Fruit fly (Drosophila melanogaster) whole organism, embryonic: Measurements from ENCODE around the gene MTF-1.

ENCODE experiments used
- Blimp-1 ChIP-seq: fragments of 200-800 bp; sonication (Bioruptor generic); optimal IDR thresholded peaks from 3 replicates; lab custom pipeline; 2018; ENCODE audit warnings: missing biosample characterization, missing genetic modification characterization, mild to moderate bottlenecking, moderate library complexity, missing genetic modification reagents
- CG10147 ChIP-seq: fragments of 200-800 bp; sonication (Bioruptor generic); optimal IDR thresholded peaks from 2 replicates; lab custom pipeline; 2019; ENCODE audit warnings: missing biosample characterization, mild to moderate bottlenecking, missing genetic modification characterization, moderate library complexity
- CG10274 ChIP-seq: fragments of 200-800 bp; sonication (Bioruptor generic); optimal IDR thresholded peaks from 3 replicates; lab custom pipeline; 2017; ENCODE audit warnings: missing biosample characterization, mild to moderate bottlenecking, missing genetic modification characterization
- CG11456 ChIP-seq: fragments of 200-800 bp; sonication (Bioruptor generic); IDR thresholded peaks from 3 replicates; pipeline ENCODE4 v1.3.6; 2022; ENCODE audit warnings: missing biosample characterization, missing genetic modification characterization
- CG1233 ChIP-seq: fragments of 200-800 bp; sonication (Bioruptor generic); optimal IDR thresholded peaks from 4 replicates; lab custom pipeline; 2018; ENCODE audit warnings: missing biosample characterization, mild to moderate bottlenecking, missing genetic modification characterization
- CG12744 ChIP-seq: fragments of 200-800 bp; sonication (Bioruptor generic); optimal IDR thresholded peaks from 2 replicates; lab custom pipeline; 2016; ENCODE audit warnings: missing biosample characterization, missing genetic modification characterization
- CG15479 ChIP-seq: fragments of 200-800 bp; sonication (Bioruptor generic); optimal IDR thresholded peaks from 3 replicates; lab custom pipeline; 2019; ENCODE audit warnings: missing biosample characterization, mild to moderate bottlenecking, missing genetic modification characterization, moderate library complexity
- CG18476 ChIP-seq: fragments of 200-800 bp; sonication (Bioruptor generic); optimal IDR thresholded peaks from 2 replicates; lab custom pipeline; 2016; ENCODE audit warnings: missing biosample characterization, mild to moderate bottlenecking, missing genetic modification characterization
- CG18599 ChIP-seq: fragments of 200-800 bp; sonication (Bioruptor generic); optimal IDR thresholded peaks from 3 replicates; lab custom pipeline; 2017; ENCODE audit warnings: missing biosample characterization, missing genetic modification characterization, mild to moderate bottlenecking, moderate library complexity, missing genetic modification reagents
- CG2199 ChIP-seq: fragments of 200-800 bp; sonication (Bioruptor generic); IDR thresholded peaks from 3 replicates; pipeline ENCODE4 v1.3.6; 2022; ENCODE audit warnings: missing biosample characterization, missing genetic modification characterization
- CG2712 ChIP-seq: fragments of 200-800 bp; optimal IDR thresholded peaks from 3 replicates; lab custom pipeline; 2019; ENCODE audit warnings: missing biosample characterization, mild to moderate bottlenecking, missing genetic modification characterization, moderate library complexity
- CG30403 ChIP-seq: fragments of 200-800 bp; sonication (Bioruptor generic); optimal IDR thresholded peaks from 3 replicates; lab custom pipeline; 2016; ENCODE audit warnings: missing biosample characterization, missing genetic modification characterization
- CG3407 ChIP-seq: fragments of 200-800 bp; sonication (Bioruptor generic); optimal IDR thresholded peaks from 2 replicates; lab custom pipeline; 2018; ENCODE audit warnings: missing biosample characterization, mild to moderate bottlenecking, missing genetic modification characterization
- CG42726 ChIP-seq: fragments of 200-800 bp; sonication (Bioruptor generic); IDR thresholded peaks from 2 replicates; pipeline ENCODE4 v1.3.6; 2022; ENCODE audit warnings: missing biosample characterization, missing genetic modification characterization; ENCODE audit not compliant: partially characterized antibody
- CG43689 ChIP-seq: fragments of 200-800 bp; sonication (Bioruptor generic); IDR thresholded peaks from 2 replicates; pipeline ENCODE4 v1.3.6; 2022; ENCODE audit warnings: missing biosample characterization, missing genetic modification characterization
- CG8359 ChIP-seq: fragments of 200-800 bp; sonication (Bioruptor generic); optimal IDR thresholded peaks from 2 replicates; lab custom pipeline; 2017; ENCODE audit warnings: missing biosample characterization, mild to moderate bottlenecking, missing genetic modification characterization, borderline replicate concordance
- Camta ChIP-seq: fragments of 200-800 bp; sonication (Bioruptor generic); optimal IDR thresholded peaks from 2 replicates; lab custom pipeline; 2016; ENCODE audit warnings: missing biosample characterization, missing genetic modification characterization
- Dip3 ChIP-seq: fragments of 200-800 bp; sonication (Bioruptor generic); optimal IDR thresholded peaks from 3 replicates; lab custom pipeline; 2016; ENCODE audit warnings: missing biosample characterization, missing genetic modification characterization
- HmgD ChIP-seq: fragments of 200-800 bp; sonication (Bioruptor generic); optimal IDR thresholded peaks from 3 replicates; lab custom pipeline; 2016; ENCODE audit warnings: missing biosample characterization, missing genetic modification characterization
- Hr39 ChIP-seq: fragments of >200 bp; optimal IDR thresholded peaks from 2 replicates; lab custom pipeline; 2017
- Lpt ChIP-seq: fragments of >200 bp; optimal IDR thresholded peaks from 2 replicates; lab custom pipeline; 2018; ENCODE audit warnings: missing biosample characterization, missing genetic modification characterization
- Med ChIP-seq: fragments of 200-800 bp; sonication (Bioruptor generic); peaks from one replicate; lab custom pipeline; 2016; ENCODE audit warnings: missing biosample characterization, missing genetic modification characterization, mild to moderate bottlenecking, inconsistent platforms, moderate library complexity
- NC2β ChIP-seq: fragments of 200-800 bp; sonication (Bioruptor generic); optimal IDR thresholded peaks from 2 replicates; lab custom pipeline; 2016; ENCODE audit warnings: missing biosample characterization, missing genetic modification characterization
- Oaz ChIP-seq: fragments of 200-800 bp; sonication (Bioruptor generic); IDR thresholded peaks from 2 replicates; pipeline ENCODE4 v1.3.6; 2022; ENCODE audit warnings: missing biosample characterization, missing genetic modification characterization
- Tbp ChIP-seq: fragments of >200 bp; optimal IDR thresholded peaks from 2 replicates; lab custom pipeline; 2018; ENCODE audit warnings: missing biosample characterization, missing genetic modification characterization
- Trl ChIP-seq, 3 experiments: fragments of >200 bp in 2 of 3; fragments of 200-800 bp in 1 of 3; sonication (Bioruptor generic) in 1 of 3; optimal IDR thresholded peaks; 2 replicates in 1 of 3; 3 replicates in 2 of 3; lab custom pipeline; 2016 to 2017; ENCODE audit warnings: missing biosample characterization in 1 of 3, missing genetic modification characterization in 1 of 3
- ab ChIP-seq: fragments of 200-800 bp; sonication (Bioruptor generic); optimal IDR thresholded peaks from 2 replicates; lab custom pipeline; 2016; ENCODE audit warnings: missing biosample characterization, missing genetic modification characterization
- chinmo ChIP-seq: fragments of 200-800 bp; sonication (Bioruptor generic); IDR thresholded peaks from 4 replicates; pipeline ENCODE4 v1.3.6; 2022; ENCODE audit warnings: missing biosample characterization, missing genetic modification characterization; ENCODE audit not compliant: partially characterized antibody
- ci ChIP-seq: fragments of 200-800 bp; sonication (Bioruptor generic); IDR thresholded peaks from 3 replicates; pipeline ENCODE4 v1.3.6; 2022; ENCODE audit warnings: missing biosample characterization, missing genetic modification characterization
- dysf ChIP-seq: fragments of 200-800 bp; sonication (Bioruptor generic); IDR thresholded peaks from 3 replicates; pipeline ENCODE4 v1.3.6; 2022; ENCODE audit warnings: missing biosample characterization, missing genetic modification characterization
- exex ChIP-seq: fragments of 200-800 bp; sonication (Bioruptor generic); optimal IDR thresholded peaks from 4 replicates; lab custom pipeline; 2018; ENCODE audit warnings: missing biosample characterization, mild to moderate bottlenecking, missing genetic modification characterization, moderate library complexity
- ftz-f1 ChIP-seq: fragments of 200-800 bp; sonication (Bioruptor generic); optimal IDR thresholded peaks from 2 replicates; lab custom pipeline; 2016; ENCODE audit warnings: missing biosample characterization, missing genetic modification characterization
- gcm ChIP-seq: fragments of 200-800 bp; sonication (Bioruptor generic); optimal IDR thresholded peaks from 2 replicates; lab custom pipeline; 2019; ENCODE audit warnings: missing biosample characterization, mild to moderate bottlenecking, missing genetic modification characterization, moderate library complexity
- jing ChIP-seq: fragments of 200-800 bp; sonication (Bioruptor generic); optimal IDR thresholded peaks from 2 replicates; lab custom pipeline; 2018; ENCODE audit warnings: missing biosample characterization, mild to moderate bottlenecking, missing genetic modification characterization
- kah ChIP-seq: fragments of 200-800 bp; sonication (Bioruptor generic); optimal IDR thresholded peaks from 2 replicates; lab custom pipeline; 2018; ENCODE audit warnings: missing biosample characterization, mild to moderate bottlenecking, missing genetic modification characterization
- lmd ChIP-seq: fragments of 200-800 bp; sonication (Bioruptor generic); IDR thresholded peaks from 2 replicates; pipeline ENCODE4 v1.3.6; 2022; ENCODE audit warnings: missing biosample characterization, missing genetic modification characterization
- mirr ChIP-seq: fragments of 200-800 bp; sonication (Bioruptor generic); optimal IDR thresholded peaks from 3 replicates; lab custom pipeline; 2018; ENCODE audit warnings: missing biosample characterization, mild to moderate bottlenecking, missing genetic modification characterization
- odd ChIP-seq: fragments of 200-800 bp; sonication (Bioruptor generic); optimal IDR thresholded peaks from 2 replicates; lab custom pipeline; 2017; ENCODE audit warnings: missing biosample characterization, mild to moderate bottlenecking, missing genetic modification characterization
- peb ChIP-seq: fragments of 200-800 bp; sonication (Bioruptor generic); IDR thresholded peaks from 2 replicates; pipeline ENCODE4 v1.3.6; 2022; ENCODE audit warnings: missing biosample characterization, missing genetic modification characterization
- pfk ChIP-seq: fragments of 200-800 bp; sonication (Bioruptor generic); optimal IDR thresholded peaks from 2 replicates; lab custom pipeline; 2018; ENCODE audit warnings: missing biosample characterization, mild to moderate bottlenecking, missing genetic modification characterization, moderate library complexity
- repo ChIP-seq: fragments of 200-800 bp; sonication (Bioruptor generic); optimal IDR thresholded peaks from 2 replicates; lab custom pipeline; 2016; ENCODE audit warnings: missing biosample characterization, missing genetic modification characterization
- ro ChIP-seq: fragments of 200-800 bp; sonication (Bioruptor generic); IDR thresholded peaks from 2 replicates; pipeline ENCODE4 v1.3.6; 2022; ENCODE audit warnings: missing biosample characterization, missing genetic modification characterization
- schlank ChIP-seq: fragments of 200-800 bp; sonication (Bioruptor generic); optimal IDR thresholded peaks from 2 replicates; lab custom pipeline; 2018; ENCODE audit warnings: missing biosample characterization, mild to moderate bottlenecking, missing genetic modification characterization
- slbo ChIP-seq: fragments of 200-800 bp; sonication (Bioruptor generic); IDR thresholded peaks from 2 replicates; pipeline ENCODE4 v1.3.6; 2022; ENCODE audit warnings: missing biosample characterization, missing genetic modification characterization
- stc ChIP-seq: fragments of 200-800 bp; sonication (Bioruptor generic); IDR thresholded peaks from 2 replicates; pipeline ENCODE4 v1.3.6; 2022; ENCODE audit warnings: missing biosample characterization, missing genetic modification characterization
- tna ChIP-seq: fragments of 200-800 bp; sonication (Bioruptor generic); IDR thresholded peaks from 2 replicates; pipeline ENCODE4 v1.3.6; 2022; ENCODE audit warnings: missing biosample characterization, missing genetic modification characterization; ENCODE audit not compliant: partially characterized antibody
- toy ChIP-seq: fragments of 200-800 bp; sonication (Bioruptor generic); IDR thresholded peaks from 2 replicates; pipeline ENCODE4 v1.3.6; 2022; ENCODE audit warnings: missing biosample characterization, missing genetic modification characterization
- unc-4 ChIP-seq: fragments of 200-800 bp; sonication (Bioruptor generic); IDR thresholded peaks from 2 replicates; pipeline ENCODE4 v1.3.6; 2022; ENCODE audit warnings: missing biosample characterization, missing genetic modification characterization; ENCODE audit not compliant: partially characterized antibody
- zf30C ChIP-seq: fragments of 200-800 bp; sonication (Bioruptor generic); optimal IDR thresholded peaks from 3 replicates; lab custom pipeline; 2018; ENCODE audit warnings: missing biosample characterization, mild to moderate bottlenecking, missing genetic modification characterization

The MTF-1 gene

dm6 chr3L:9431848-9432623 is 1.9 kb downstream of the MTF-1 start (continued):
- TF ChIP-seq Lpt (GFP tag; lab: Kevin White, UChicago) = no peak
- peak; percentile 51 for TF ChIP-seq ftz-f1 (GFP tag; lab: Kevin White, UChicago)
- no peak for TF ChIP-seq unc-4 (GFP tag; lab: Robert Waterston, UW)
- TF ChIP-seq CG18599 = no peak
- no peak for TF ChIP-seq gcm (GFP tag; lab: Kevin White, UChicago)
- no peak for TF ChIP-seq CG10147
- no peak for TF ChIP-seq CG18476
- no peak for TF ChIP-seq Camta
- no peak for TF ChIP-seq tna
- no peak for TF ChIP-seq NC2β (GFP tag; lab: Kevin White, UChicago)
- 0 out of 2 replicates have a peak, but pooled peaks have one; percentile 21 for TF ChIP-seq CG42726 (GFP tag; lab: Robert Waterston, UW)
- no peak for TF ChIP-seq ro (GFP tag; lab: Robert Waterston, UW)
- TF ChIP-seq Blimp-1 (GFP tag; lab: Kevin White, UChicago) = no peak
- TF ChIP-seq CG2199 (GFP tag; lab: Robert Waterston, UW) = peak; percentile 64; the same call in 2 of the 3 replicates
- no peak for TF ChIP-seq schlank (tag; lab: Kevin White, UChicago)
- no peak for TF ChIP-seq Oaz (GFP tag; lab: Robert Waterston, UW)
- no peak for TF ChIP-seq toy (GFP tag; lab: Robert Waterston, UW)
- TF ChIP-seq peb = no peak
- no peak for TF ChIP-seq zf30C (GFP tag; lab: Kevin White, UChicago)
- no peak for TF ChIP-seq CG11456
- peak in 1 of 2 experiments; percentile 44 for TF ChIP-seq Trl (optimal IDR thresholded peaks at IDR 0.05; lab: Kevin White, UChicago)
- TF ChIP-seq Trl (GFP tag; optimal IDR thresholded peaks at IDR 0.05; lab: Kevin White, UChicago) = no peak
- TF ChIP-seq repo (GFP tag; lab: Kevin White, UChicago) = no peak
- TF ChIP-seq stc = no peak

- 0 out of 3 replicates have a peak, but pooled peaks have one; percentile 33 for TF ChIP-seq ci
- no peak for TF ChIP-seq ab (GFP tag; lab: Kevin White, UChicago)
- TF ChIP-seq slbo (GFP tag; lab: Robert Waterston, UW) = no peak
- no peak for TF ChIP-seq Tbp
- TF ChIP-seq lmd (GFP tag; lab: Robert Waterston, UW) = no peak
- TF ChIP-seq kah (GFP tag; lab: Kevin White, UChicago) = peak; percentile 64
- TF ChIP-seq Hr39 (lab: Kevin White, UChicago) = peak; percentile 65
- no peak for TF ChIP-seq CG12744 (GFP tag; lab: Kevin White, UChicago)
- TF ChIP-seq HmgD = no peak
- TF ChIP-seq CG30403 (GFP tag; lab: Kevin White, UChicago) = no peak
- TF ChIP-seq dysf (GFP tag; lab: Robert Waterston, UW) = no peak
- no peak for TF ChIP-seq CG43689 (GFP tag; lab: Robert Waterston, UW)
- TF ChIP-seq pfk (GFP tag; lab: Kevin White, UChicago) = no peak
- TF ChIP-seq Dip3 (GFP tag; lab: Kevin White, UChicago) = no peak
- no peak for TF ChIP-seq mirr (GFP tag; lab: Kevin White, UChicago)
- no peak for TF ChIP-seq CG8359 (GFP tag; lab: Kevin White, UChicago)
- TF ChIP-seq odd (GFP tag; lab: Kevin White, UChicago) = no peak
- TF ChIP-seq jing = no peak
- TF ChIP-seq CG2712 (tag; lab: Kevin White, UChicago) = no peak
- TF ChIP-seq CG1233 = no peak
- TF ChIP-seq CG3407 (GFP tag; lab: Kevin White, UChicago) = no peak
- TF ChIP-seq chinmo = 0 out of 4 replicates have a peak, but pooled peaks have one; percentile 43
- TF ChIP-seq CG10274 (GFP tag; lab: Kevin White, UChicago) = no peak
- peak; percentile 40 for TF ChIP-seq exex (tag; lab: Kevin White, UChicago)
- TF ChIP-seq Med = peak; percentile 71
- TF ChIP-seq CG15479 (GFP tag; lab: Kevin White, UChicago) = no peak
These were observed 2.9 kb downstream of the MTF-1 start for dm6 chr3L:9432810-9433587.
